Worm (Caenorhabditis elegans): Measurements from ENCODE around the gene sek-4.

The sek-4 gene

DNA sequence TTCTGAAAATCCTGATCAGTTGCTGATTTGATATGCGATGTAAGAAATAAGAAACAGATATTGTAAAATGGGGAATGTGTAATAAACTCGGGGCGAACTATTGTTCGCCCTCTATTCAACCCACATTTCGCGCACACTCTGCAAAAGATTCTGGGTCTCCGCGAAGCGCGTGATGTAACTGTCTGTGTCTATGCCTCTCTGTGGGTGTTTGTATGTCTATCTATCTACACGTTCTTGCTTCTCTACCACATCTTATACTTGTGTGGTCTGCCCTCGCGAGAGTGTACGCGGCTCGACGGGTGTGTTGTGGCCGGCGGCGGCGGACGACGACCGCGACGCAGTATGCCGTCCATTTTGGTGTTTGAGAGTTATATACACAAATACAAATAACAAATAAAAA lies 38.4 kb upstream of the sek-4 start (continued):
- TF ChIP-seq irx-1 (tag; optimal IDR thresholded peaks at IDR 0.05) (no peak), nhr-11 (tag; optimal IDR thresholded peaks at IDR 0.05) (no peak), efl-3 (GFP tag; optimal IDR thresholded peaks at IDR 0.05) (no peak), alr-1 (tag; optimal IDR thresholded peaks at IDR 0.05; ENCODE audit: borderline replicate concordance) (no peak), zag-1 (tag; optimal IDR thresholded peaks at IDR 0.05) (no peak), unc-98 (GFP tag; IDR thresholded peaks at IDR 0.05) (no peak), lin-35 (GFP tag; optimal IDR thresholded peaks at IDR 0.05) (peak; percentile 25 to 58), elt-3 (tag; optimal IDR thresholded peaks at IDR 0.05) (peak in 1 of 6 experiments; percentile 49), ceh-63 (GFP tag; optimal IDR thresholded peaks at IDR 0.05) (no peak), unc-62 (GFP tag; optimal IDR thresholded peaks at IDR 0.05) (no peak), sup-37 (GFP tag; optimal IDR thresholded peaks at IDR 0.05) (no peak), fkh-10 (GFP tag; optimal IDR thresholded peaks at IDR 0.05) (peak; percentile 20), nhr-28 (tag; optimal IDR thresholded peaks at IDR 0.05) (no peak), unc-86 (tag; optimal IDR thresholded peaks at IDR 0.05) (peak; percentile 24), mep-1 (tag; optimal IDR thresholded peaks at IDR 0.05) (peak; percentile 72), swsn-7 (tag; optimal IDR thresholded peaks at IDR 0.05) (peak; percentile 61), dpl-1 (GFP tag; optimal IDR thresholded peaks at IDR 0.05) (peak in 1 of 3 experiments; percentile 24), ceh-88 (GFP tag; IDR thresholded peaks at IDR 0.05) (no peak), unc-30 (tag; optimal IDR thresholded peaks at IDR 0.05) (no peak), grh-1 (GFP tag; IDR thresholded peaks at IDR 0.05) (no peak), ceh-90 (tag; optimal IDR thresholded peaks at IDR 0.05) (no peak), sox-4 (tag; optimal IDR thresholded peaks at IDR 0.05) (no peak), xbp-1 (tag; optimal IDR thresholded peaks at IDR 0.05) (peak; percentile 45), sptf-1 (tag; optimal IDR thresholded peaks at IDR 0.05) (no peak), pax-3 (tag; optimal IDR thresholded peaks at IDR 0.05) (no peak), nhr-84 (tag; optimal IDR thresholded peaks at IDR 0.05) (no peak), unc-130 (tag; optimal IDR thresholded peaks at IDR 0.05) (no peak), elt-2 (tag; optimal IDR thresholded peaks at IDR 0.05) (no peak), blmp-1 (tag; optimal IDR thresholded peaks at IDR 0.05) (peak; percentile 63), aha-1 (tag; optimal IDR thresholded peaks at IDR 0.05) (no peak), jun-1 (tag; optimal IDR thresholded peaks at IDR 0.05) (peak; percentile 29), fos-1 (tag; optimal IDR thresholded peaks at IDR 0.05) (no peak), mdl-1 (tag; optimal IDR thresholded peaks at IDR 0.05) (peak in 1 of 2 experiments; percentile 83), lir-3 (tag; optimal IDR thresholded peaks at IDR 0.05; ENCODE audit: poor library complexity) (no peak), skn-1 (tag; optimal IDR thresholded peaks at IDR 0.05) (peak; percentile 29), nhr-90 (tag; optimal IDR thresholded peaks at IDR 0.05; ENCODE audit: poor library complexity) (peak; percentile 45), nhr-19 (GFP tag; conservative IDR thresholded peaks at IDR 0.05) (peak; percentile 21; the same call in 1 of the 2 replicates), C16A3.4 (tag; optimal IDR thresholded peaks at IDR 0.05) (peak; percentile 10), nhr-85 (tag) (no peak), aly-2 (tag; optimal IDR thresholded peaks at IDR 0.05) (no peak), pag-3 (tag; optimal IDR thresholded peaks at IDR 0.05; ENCODE audit: borderline replicate concordance, insufficient read depth) (no peak), hpl-2 (GFP tag; optimal IDR thresholded peaks at IDR 0.05) (peak; percentile 25), ces-1 (GFP tag; optimal IDR thresholded peaks at IDR 0.05) (no peak), F16B12.6 (tag; optimal IDR thresholded peaks at IDR 0.05) (no peak), dsc-1 (tag; optimal IDR thresholded peaks at IDR 0.05) (no peak), snpc-4 (tag; optimal IDR thresholded peaks at IDR 0.05) (peak; percentile 8), tlp-1 (tag; optimal IDR thresholded peaks at IDR 0.05) (no peak), nhr-47 (tag; optimal IDR thresholded peaks at IDR 0.05) (peak; percentile 43), ceh-82 (tag; optimal IDR thresholded peaks at IDR 0.05) (peak; percentile 31 to 62 (median 43)), hlh-17 (GFP tag; optimal IDR thresholded peaks at IDR 0.05; ENCODE audit: borderline replicate concordance) (no peak), fkh-8 (tag; optimal IDR thresholded peaks at IDR 0.05) (peak; percentile 64), nhr-76 (tag; optimal IDR thresholded peaks at IDR 0.05) (no peak), rnt-1 (tag; optimal IDR thresholded peaks at IDR 0.05) (peak; percentile 53)
